Worm (Caenorhabditis elegans) whole organism, L3 larva: Measurements from ENCODE around the gene H01G02.3.

Experiments
- ZK546.5 ChIP-seq: sonication (generic microtip); optimal IDR thresholded peaks from 2 replicates; lab custom pipeline; 2017; ENCODE audit warnings: missing biosample characterization, missing genetic modification characterization
- aly-2 ChIP-seq: fragments of 150-350 bp; optimal IDR thresholded peaks from 2 replicates; lab custom pipeline; 2014; ENCODE audit warnings: missing biosample characterization, missing genetic modification characterization
- ama-1 ChIP-seq: fragments of 150-350 bp; optimal IDR thresholded peaks from 2 replicates; lab custom pipeline; 2018
- ceh-16 ChIP-seq: sonication (generic microtip); optimal IDR thresholded peaks from 2 replicates; lab custom pipeline; 2017; ENCODE audit warnings: missing biosample characterization, missing genetic modification characterization
- ceh-82 ChIP-seq: fragments of 150-350 bp; optimal IDR thresholded peaks from 2 replicates; lab custom pipeline; 2014; ENCODE audit warnings: missing biosample characterization, missing genetic modification characterization
- ceh-9 ChIP-seq: sonication (generic microtip); optimal IDR thresholded peaks from 2 replicates; lab custom pipeline; 2018; ENCODE audit warnings: missing biosample characterization, missing genetic modification characterization
- daf-12 ChIP-seq: fragments of 150-350 bp; optimal IDR thresholded peaks from 2 replicates; lab custom pipeline; 2014; ENCODE audit warnings: missing biosample characterization, missing genetic modification reagents, missing genetic modification characterization
- egl-27 ChIP-seq: sonication (generic microtip); optimal IDR thresholded peaks from 4 replicates; lab custom pipeline; 2017; ENCODE audit warnings: missing biosample characterization, missing genetic modification reagents, missing genetic modification characterization
- egl-5 ChIP-seq: fragments of 150-350 bp; optimal IDR thresholded peaks from 2 replicates; lab custom pipeline; 2017; ENCODE audit warnings: missing biosample characterization, missing genetic modification reagents, missing genetic modification characterization, inconsistent platforms
- elt-1 ChIP-seq: fragments of 150-350 bp; optimal IDR thresholded peaks from 2 replicates; lab custom pipeline; 2014; ENCODE audit warnings: missing biosample characterization, missing genetic modification characterization
- elt-3 ChIP-seq, 3 experiments: fragments of 150-350 bp in 1 of 3; sonication (generic microtip) in 2 of 3; optimal IDR thresholded peaks; 2 replicates in 2 of 3; 4 replicates in 1 of 3; lab custom pipeline; 2014 to 2017; ENCODE audit warnings: missing biosample characterization in 3 of 3, missing genetic modification characterization in 3 of 3
- eor-1 ChIP-seq, 2 experiments: fragments of 150-350 bp; optimal IDR thresholded peaks; 2 replicates each; lab custom pipeline; 2014 to 2018; ENCODE audit warnings: missing biosample characterization in 2 of 2, missing genetic modification characterization in 2 of 2
- fkh-10 ChIP-seq: sonication (generic microtip); optimal IDR thresholded peaks from 2 replicates; lab custom pipeline; 2017; ENCODE audit warnings: missing biosample characterization, missing genetic modification reagents, missing genetic modification characterization
- fkh-2 ChIP-seq: fragments of 150-350 bp; optimal IDR thresholded peaks from 2 replicates; lab custom pipeline; 2014; ENCODE audit warnings: missing biosample characterization, missing genetic modification reagents, missing genetic modification characterization
- fos-1 ChIP-seq: fragments of 150-350 bp; optimal IDR thresholded peaks from 2 replicates; lab custom pipeline; 2014; ENCODE audit warnings: missing biosample characterization, missing genetic modification characterization
- hmg-11 ChIP-seq: sonication (generic microtip); optimal IDR thresholded peaks from 2 replicates; lab custom pipeline; 2016; ENCODE audit warnings: missing genetic modification characterization, missing compliant biosample characterization
- lin-15B ChIP-seq: fragments of 150-350 bp; optimal IDR thresholded peaks from 2 replicates; lab custom pipeline; 2014; ENCODE audit warnings: missing biosample characterization, missing genetic modification characterization
- lsy-12 ChIP-seq: sonication (generic microtip); optimal IDR thresholded peaks from 2 replicates; lab custom pipeline; 2016; ENCODE audit warnings: mild to moderate bottlenecking, missing genetic modification characterization, missing compliant biosample characterization
- mdl-1 ChIP-seq: fragments of 150-350 bp; optimal IDR thresholded peaks from 2 replicates; lab custom pipeline; 2014; ENCODE audit warnings: missing biosample characterization, missing genetic modification characterization
- mml-1 ChIP-seq: fragments of 150-350 bp; sonication (generic microtip); optimal IDR thresholded peaks from 3 replicates; lab custom pipeline; 2014; ENCODE audit warnings: missing biosample characterization, missing genetic modification characterization
- nfya-1 ChIP-seq: sonication (generic microtip); optimal IDR thresholded peaks from 2 replicates; lab custom pipeline; 2017; ENCODE audit warnings: missing genetic modification characterization, mild to moderate bottlenecking, missing compliant biosample characterization, antibody characterized with exemption, moderate library complexity; ENCODE audit not compliant: insufficient read depth
- nhr-11 ChIP-seq: fragments of 150-350 bp; optimal IDR thresholded peaks from 2 replicates; lab custom pipeline; 2014; ENCODE audit warnings: missing biosample characterization, missing genetic modification characterization
- nhr-12 ChIP-seq: fragments of 150-350 bp; optimal IDR thresholded peaks from 2 replicates; lab custom pipeline; 2014; ENCODE audit warnings: missing biosample characterization, missing genetic modification characterization
- nhr-23 ChIP-seq: fragments of 150-350 bp; optimal IDR thresholded peaks from 2 replicates; lab custom pipeline; 2014; ENCODE audit warnings: missing biosample characterization, missing genetic modification reagents, missing genetic modification characterization
- nhr-237 ChIP-seq: fragments of 150-350 bp; optimal IDR thresholded peaks from 2 replicates; lab custom pipeline; 2014; ENCODE audit warnings: missing biosample characterization, missing genetic modification characterization
- nhr-25 ChIP-seq: sonication (generic microtip); optimal IDR thresholded peaks from 2 replicates; lab custom pipeline; 2017; ENCODE audit warnings: missing biosample characterization, missing genetic modification characterization
- nhr-43 ChIP-seq: sonication (generic microtip); optimal IDR thresholded peaks from 2 replicates; lab custom pipeline; 2016; ENCODE audit warnings: mild to moderate bottlenecking, missing genetic modification characterization, missing compliant biosample characterization; ENCODE audit not compliant: poor library complexity, severe bottlenecking
- nhr-67 ChIP-seq: fragments of 150-350 bp; optimal IDR thresholded peaks from 2 replicates; lab custom pipeline; 2014; ENCODE audit warnings: missing biosample characterization, missing genetic modification characterization
- pha-4 ChIP-seq: fragments of 150-350 bp; optimal IDR thresholded peaks from 2 replicates; lab custom pipeline; 2014; ENCODE audit warnings: missing biosample characterization, missing genetic modification reagents, missing genetic modification characterization
- pqm-1 ChIP-seq: fragments of 150-350 bp; optimal IDR thresholded peaks from 2 replicates; lab custom pipeline; 2017; ENCODE audit warnings: missing biosample characterization, missing genetic modification characterization, inconsistent platforms
- sea-2 ChIP-seq: fragments of 150-350 bp; sonication (generic microtip); optimal IDR thresholded peaks from 4 replicates; lab custom pipeline; 2014; ENCODE audit warnings: missing biosample characterization, missing genetic modification reagents, missing genetic modification characterization
- skn-1 ChIP-seq: fragments of 150-350 bp; optimal IDR thresholded peaks from 2 replicates; lab custom pipeline; 2014; ENCODE audit warnings: missing biosample characterization, missing genetic modification characterization
- snpc-4 ChIP-seq: fragments of 150-350 bp; optimal IDR thresholded peaks from 2 replicates; lab custom pipeline; 2014; ENCODE audit warnings: missing biosample characterization, missing genetic modification characterization
- ztf-4 ChIP-seq: fragments of 150-350 bp; optimal IDR thresholded peaks from 2 replicates; lab custom pipeline; 2014; ENCODE audit warnings: missing biosample characterization, missing genetic modification characterization

Gene H01G02.3

ce11 chrIV:11787793-11788192 is 4.6 kb downstream of the H01G02.3 start:
- TF ChIP-seq ceh-16 (tag; lab: Kevin White, UChicago), result no peak
- TF ChIP-seq ztf-4, result no peak
- no peak for TF ChIP-seq lsy-12 (tag; lab: Kevin White, UChicago)
- no peak for TF ChIP-seq fos-1 (tag; lab: Kevin White, UChicago)
- TF ChIP-seq egl-5, result peak; percentile 81
- TF ChIP-seq nhr-23 (tag; lab: Kevin White, UChicago), result no peak
- no peak for TF ChIP-seq nhr-12 (tag; lab: Kevin White, UChicago)
- no peak for TF ChIP-seq eor-1 (tag; optimal IDR thresholded peaks at IDR 0.05; lab: Kevin White, UChicago)
- no peak for TF ChIP-seq sea-2 (GFP tag; lab: Kevin White, UChicago)

- TF ChIP-seq fkh-10 (GFP tag; lab: Kevin White, UChicago) (peak; percentile 63), eor-1 (tag; optimal IDR thresholded peaks at IDR 0.05; lab: Kevin White, UChicago) (no peak), nfya-1 (tag; lab: Kevin White, UChicago) (peak; percentile 2), egl-5 (no peak)
Measured at ce11 chrIV:11785064-11785840, 7.1 kb downstream of the H01G02.3 start.

ce11 chrIV:11782846-11783245 is 9.5 kb downstream of the H01G02.3 start:
- TF ChIP-seq snpc-4 (tag; lab: Kevin White, UChicago) (no peak), pqm-1 (tag; lab: Kevin White, UChicago) (no peak), nhr-237 (tag; lab: Kevin White, UChicago) (no peak), ama-1 (lab: Kevin White, UChicago) (no peak)

- TF ChIP-seq ceh-9 (tag; lab: Kevin White, UChicago) (no peak), ztf-4 (no peak), elt-1 (no peak), fkh-10 (GFP tag; lab: Kevin White, UChicago) (no peak), lsy-12 (tag; lab: Kevin White, UChicago) (no peak), daf-12 (no peak), fkh-2 (no peak), fos-1 (tag; lab: Kevin White, UChicago) (no peak), skn-1 (tag; lab: Kevin White, UChicago) (no peak), nhr-12 (tag; lab: Kevin White, UChicago) (no peak), ZK546.5 (tag; lab: Kevin White, UChicago) (no peak), egl-27 (tag; lab: Kevin White, UChicago) (no peak), aly-2 (tag; lab: Kevin White, UChicago) (no peak), mml-1 (tag; lab: Kevin White, UChicago) (no peak), hmg-11 (no peak), eor-1 (tag; optimal IDR thresholded peaks at IDR 0.05; lab: Kevin White, UChicago) (no peak), lin-15B (no peak), nhr-11 (no peak), nhr-67 (tag; lab: Kevin White, UChicago) (no peak)
Measured at ce11 chrIV:11779028-11779427, 13.4 kb downstream of the H01G02.3 start, which contains the start of gene lpr-2. lpr-2 (plus strand) TSS chrIV:11779216.

- TF ChIP-seq ceh-82, result no peak
- TF ChIP-seq nhr-11, result no peak
- TF ChIP-seq nhr-43 (tag; lab: Kevin White, UChicago), result no peak
- TF ChIP-seq aly-2 (tag; lab: Kevin White, UChicago), result no peak
- no peak for TF ChIP-seq ceh-9 (tag; lab: Kevin White, UChicago)
- TF ChIP-seq nhr-25 (tag; lab: Kevin White, UChicago), result no peak
- TF ChIP-seq mdl-1 (tag; lab: Kevin White, UChicago), result no peak
- no peak for TF ChIP-seq pha-4 (tag; lab: Kevin White, UChicago)
- no peak for TF ChIP-seq elt-3 (tag; optimal IDR thresholded peaks at IDR 0.05; lab: Kevin White, UChicago)
Measured at ce11 chrIV:11776968-11777467, 15.4 kb downstream of the H01G02.3 start.
